Fruit fly (Drosophila melanogaster) whole organism, embryonic: ENCODE data around the gene unc-45.

Experiments used
- Aef1 ChIP-seq: fragments of 200-800 bp; sonication (Bioruptor generic); IDR thresholded peaks from 3 replicates; pipeline ENCODE4 v1.3.6; 2022; ENCODE audit warnings: missing biosample characterization, missing genetic modification characterization
- C15 ChIP-seq: fragments of 200-800 bp; sonication (Bioruptor generic); IDR thresholded peaks from 3 replicates; pipeline ENCODE4 v1.3.6; 2022; ENCODE audit warnings: missing biosample characterization, missing genetic modification characterization
- CG11456 ChIP-seq: fragments of 200-800 bp; sonication (Bioruptor generic); IDR thresholded peaks from 3 replicates; pipeline ENCODE4 v1.3.6; 2022; ENCODE audit warnings: missing biosample characterization, missing genetic modification characterization
- CG12659 ChIP-seq: fragments of 200-800 bp; sonication (Bioruptor generic); optimal IDR thresholded peaks from 3 replicates; lab custom pipeline; 2017; ENCODE audit warnings: mild to moderate bottlenecking, missing biosample characterization, missing genetic modification reagents, missing genetic modification characterization
- CG1603 ChIP-seq: fragments of 200-800 bp; sonication (Bioruptor generic); optimal IDR thresholded peaks from 2 replicates; lab custom pipeline; 2019; ENCODE audit warnings: missing biosample characterization, mild to moderate bottlenecking, missing genetic modification characterization, moderate library complexity
- CG16815 ChIP-seq: fragments of 200-800 bp; sonication (Bioruptor generic); optimal IDR thresholded peaks from 3 replicates; lab custom pipeline; 2017; ENCODE audit warnings: missing biosample characterization, mild to moderate bottlenecking, missing genetic modification characterization
- CG16863 ChIP-seq: fragments of 200-800 bp; sonication (Bioruptor generic); optimal IDR thresholded peaks from 3 replicates; lab custom pipeline; 2016; ENCODE audit warnings: missing biosample characterization, missing genetic modification characterization
- CG18262 ChIP-seq: fragments of 200-800 bp; optimal IDR thresholded peaks from 3 replicates; lab custom pipeline; 2019; ENCODE audit warnings: missing biosample characterization, mild to moderate bottlenecking, missing genetic modification characterization, moderate library complexity
- CG18476 ChIP-seq: fragments of 200-800 bp; sonication (Bioruptor generic); optimal IDR thresholded peaks from 2 replicates; lab custom pipeline; 2016; ENCODE audit warnings: missing biosample characterization, mild to moderate bottlenecking, missing genetic modification characterization
- CG18599 ChIP-seq: fragments of 200-800 bp; sonication (Bioruptor generic); optimal IDR thresholded peaks from 3 replicates; lab custom pipeline; 2017; ENCODE audit warnings: missing biosample characterization, missing genetic modification characterization, mild to moderate bottlenecking, moderate library complexity, missing genetic modification reagents
- CG2120 ChIP-seq: fragments of 200-800 bp; sonication (Bioruptor generic); optimal IDR thresholded peaks from 3 replicates; lab custom pipeline; 2016; ENCODE audit warnings: missing biosample characterization, missing genetic modification characterization
- CG2678 ChIP-seq: fragments of 200-800 bp; sonication (Bioruptor generic); optimal IDR thresholded peaks from 3 replicates; lab custom pipeline; 2019; ENCODE audit warnings: missing biosample characterization, mild to moderate bottlenecking, missing genetic modification characterization, moderate library complexity
- CG32772 ChIP-seq: fragments of 200-800 bp; sonication (Bioruptor generic); IDR thresholded peaks from 2 replicates; pipeline ENCODE4 v1.3.6; 2022; ENCODE audit warnings: missing biosample characterization, missing genetic modification characterization
- CG3838 ChIP-seq: fragments of 200-800 bp; sonication (Bioruptor generic); optimal IDR thresholded peaks from 3 replicates; lab custom pipeline; 2016; ENCODE audit warnings: missing biosample characterization, missing genetic modification characterization
- CG4404 ChIP-seq: fragments of 200-800 bp; sonication (Bioruptor generic); IDR thresholded peaks from 2 replicates; pipeline ENCODE4 v1.3.6; 2022; ENCODE audit warnings: missing biosample characterization, missing genetic modification characterization
- CG4617 ChIP-seq: fragments of 200-800 bp; sonication (Bioruptor generic); optimal IDR thresholded peaks from 3 replicates; lab custom pipeline; 2016; ENCODE audit warnings: missing biosample characterization, missing genetic modification characterization, borderline replicate concordance
- CG6654 ChIP-seq: fragments of 200-800 bp; sonication (Bioruptor generic); optimal IDR thresholded peaks from 2 replicates; lab custom pipeline; 2017; ENCODE audit warnings: missing biosample characterization, mild to moderate bottlenecking, missing genetic modification characterization
- CG6765 ChIP-seq: fragments of 200-800 bp; sonication (Bioruptor generic); optimal IDR thresholded peaks from 3 replicates; lab custom pipeline; 2017; ENCODE audit warnings: missing biosample characterization, mild to moderate bottlenecking, missing genetic modification characterization
- CG7556 ChIP-seq: fragments of 200-800 bp; sonication (Bioruptor generic); optimal IDR thresholded peaks from 2 replicates; lab custom pipeline; 2017; ENCODE audit warnings: missing biosample characterization, mild to moderate bottlenecking, missing genetic modification characterization
- CG7786 ChIP-seq: fragments of 200-800 bp; sonication (Bioruptor generic); optimal IDR thresholded peaks from 2 replicates; lab custom pipeline; 2016; ENCODE audit warnings: missing biosample characterization, missing genetic modification characterization
- CG7839 ChIP-seq: fragments of 200-800 bp; sonication (Bioruptor generic); optimal IDR thresholded peaks from 3 replicates; lab custom pipeline; 2018; ENCODE audit warnings: missing biosample characterization, mild to moderate bottlenecking, missing genetic modification characterization, moderate library complexity
- CG8765 ChIP-seq: fragments of 200-800 bp; sonication (Bioruptor generic); IDR thresholded peaks from 2 replicates; pipeline ENCODE4 v1.3.6; 2022; ENCODE audit warnings: missing biosample characterization, missing genetic modification characterization
- Oli ChIP-seq: fragments of 200-800 bp; sonication (Bioruptor generic); optimal IDR thresholded peaks from 2 replicates; lab custom pipeline; 2018; ENCODE audit warnings: missing biosample characterization, mild to moderate bottlenecking, missing genetic modification characterization, moderate library complexity
- Ptx1 ChIP-seq: fragments of 200-800 bp; sonication (Bioruptor generic); IDR thresholded peaks from 2 replicates; pipeline ENCODE4 v1.3.6; 2022; ENCODE audit warnings: missing biosample characterization, missing genetic modification characterization
- Xbp1 ChIP-seq: fragments of 200-800 bp; sonication (Bioruptor generic); optimal IDR thresholded peaks from 3 replicates; lab custom pipeline; 2016; ENCODE audit warnings: missing biosample characterization, mild to moderate bottlenecking, missing genetic modification characterization
- ara ChIP-seq: fragments of 200-800 bp; sonication (Bioruptor generic); IDR thresholded peaks from 2 replicates; pipeline ENCODE4 v1.3.6; 2022; ENCODE audit warnings: missing biosample characterization, missing genetic modification characterization
- cato ChIP-seq: fragments of 200-800 bp; sonication (Bioruptor generic); optimal IDR thresholded peaks from 2 replicates; lab custom pipeline; 2016; ENCODE audit warnings: missing biosample characterization, missing genetic modification characterization, borderline replicate concordance
- chm ChIP-seq: fragments of 200-800 bp; sonication (Bioruptor generic); IDR thresholded peaks from 2 replicates; pipeline ENCODE4 v1.3.6; 2022; ENCODE audit warnings: missing biosample characterization, missing genetic modification characterization
- danr ChIP-seq: fragments of 200-800 bp; sonication (Bioruptor generic); IDR thresholded peaks from 2 replicates; pipeline ENCODE4 v1.3.6; 2022; ENCODE audit warnings: missing biosample characterization, missing genetic modification characterization
- gcm ChIP-seq: fragments of 200-800 bp; sonication (Bioruptor generic); optimal IDR thresholded peaks from 2 replicates; lab custom pipeline; 2019; ENCODE audit warnings: missing biosample characterization, mild to moderate bottlenecking, missing genetic modification characterization, moderate library complexity
- gem ChIP-seq: fragments of 200-800 bp; sonication (Bioruptor generic); optimal IDR thresholded peaks from 2 replicates; lab custom pipeline; 2019; ENCODE audit warnings: missing biosample characterization, mild to moderate bottlenecking, missing genetic modification characterization, moderate library complexity
- gsb-n ChIP-seq: fragments of 200-800 bp; sonication (Bioruptor generic); optimal IDR thresholded peaks from 3 replicates; lab custom pipeline; 2018; ENCODE audit warnings: missing biosample characterization, mild to moderate bottlenecking, missing genetic modification characterization
- hkb ChIP-seq, 2 experiments: fragments of 200-800 bp in 1 of 2; fragments of >200 bp in 1 of 2; sonication (Bioruptor generic) in 1 of 2; IDR thresholded peaks in 1 of 2; optimal IDR thresholded peaks in 1 of 2; 2 replicates each; pipeline versions ENCODE4 v1.3.6 to Lab custom; 2017 to 2022; ENCODE audit warnings: missing biosample characterization in 1 of 2, missing genetic modification characterization in 1 of 2
- kni ChIP-seq: fragments of 200-800 bp; sonication (Bioruptor generic); optimal IDR thresholded peaks from 3 replicates; lab custom pipeline; 2017; ENCODE audit warnings: mild to moderate bottlenecking, missing biosample characterization, missing genetic modification reagents, missing genetic modification characterization
- nerfin-2 ChIP-seq: fragments of 200-800 bp; sonication (Bioruptor generic); IDR thresholded peaks from 2 replicates; pipeline ENCODE4 v1.3.6; 2022; ENCODE audit warnings: missing biosample characterization, missing genetic modification characterization; ENCODE audit not compliant: partially characterized antibody
- pfk ChIP-seq: fragments of 200-800 bp; sonication (Bioruptor generic); optimal IDR thresholded peaks from 2 replicates; lab custom pipeline; 2018; ENCODE audit warnings: missing biosample characterization, mild to moderate bottlenecking, missing genetic modification characterization, moderate library complexity
- phol ChIP-seq: fragments of 200-800 bp; sonication (Bioruptor generic); optimal IDR thresholded peaks from 3 replicates; lab custom pipeline; 2018; ENCODE audit warnings: missing biosample characterization, mild to moderate bottlenecking, missing genetic modification characterization, moderate library complexity
- pzg ChIP-seq: fragments of 200-800 bp; sonication (Bioruptor generic); optimal IDR thresholded peaks from 3 replicates; lab custom pipeline; 2018; ENCODE audit warnings: missing biosample characterization, mild to moderate bottlenecking, missing genetic modification characterization, moderate library complexity
- row ChIP-seq: fragments of 200-800 bp; sonication (Bioruptor generic); IDR thresholded peaks from 3 replicates; pipeline ENCODE4 v1.3.6; 2022; ENCODE audit warnings: missing biosample characterization, missing genetic modification characterization
- salm ChIP-seq: fragments of 200-800 bp; sonication (Bioruptor generic); optimal IDR thresholded peaks from 2 replicates; lab custom pipeline; 2018; ENCODE audit warnings: missing biosample characterization, mild to moderate bottlenecking, missing genetic modification characterization
- sens ChIP-seq: fragments of 200-800 bp; sonication (Bioruptor generic); peaks from one replicate; lab custom pipeline; 2016; ENCODE audit warnings: missing biosample characterization, missing genetic modification characterization
- sisA ChIP-seq: fragments of 200-800 bp; sonication (Bioruptor generic); IDR thresholded peaks from 2 replicates; pipeline ENCODE4 v1.3.6; 2022; ENCODE audit warnings: missing biosample characterization, missing genetic modification characterization
- slbo ChIP-seq: fragments of 200-800 bp; sonication (Bioruptor generic); IDR thresholded peaks from 2 replicates; pipeline ENCODE4 v1.3.6; 2022; ENCODE audit warnings: missing biosample characterization, missing genetic modification characterization
- ssp ChIP-seq: fragments of 200-800 bp; sonication (Bioruptor generic); IDR thresholded peaks from 2 replicates; pipeline ENCODE4 v1.3.6; 2022; ENCODE audit warnings: missing biosample characterization, missing genetic modification characterization

The unc-45 gene

DNA sequence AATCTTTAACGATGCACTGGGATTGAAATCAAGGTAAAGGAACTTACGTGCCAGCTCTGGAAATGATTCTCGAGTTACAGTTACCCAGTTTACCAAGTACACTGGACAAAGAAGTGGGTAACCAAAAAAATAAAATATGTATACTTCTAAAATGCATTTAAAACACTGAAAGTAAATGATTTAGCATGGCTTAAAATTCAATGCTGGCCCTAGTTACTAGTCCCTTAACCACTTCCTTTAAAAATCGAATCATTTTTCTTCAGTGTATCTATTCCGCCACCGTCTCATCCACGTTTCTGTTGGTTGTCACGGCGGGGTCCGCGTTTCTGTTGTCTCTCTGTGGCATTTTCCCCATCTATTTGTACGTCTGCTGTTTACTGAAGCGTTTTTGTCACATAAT, 39.5 kb downstream of the unc-45 start (continued):
- TF ChIP-seq CG6654 (GFP tag; lab: Kevin White, UChicago) (no peak), ara (GFP tag; lab: Robert Waterston, UW) (peak; percentile 60), row (GFP tag; lab: Robert Waterston, UW) (peak; percentile 54; the same call in 1 of the 3 replicates), CG12659 (GFP tag; lab: Kevin White, UChicago) (peak; percentile 2), phol (tag; lab: Kevin White, UChicago) (no peak), gsb-n (tag; lab: Kevin White, UChicago) (no peak), CG1603 (tag; lab: Kevin White, UChicago) (peak; percentile 36), pzg (GFP tag; lab: Kevin White, UChicago) (no peak), CG4617 (GFP tag; lab: Kevin White, UChicago) (no peak), salm (tag; lab: Kevin White, UChicago) (no peak), Oli (tag; lab: Kevin White, UChicago) (peak; percentile 40), chm (GFP tag; lab: Robert Waterston, UW) (no peak), kni (GFP tag; lab: Kevin White, UChicago) (no peak), CG16815 (peak; percentile 37), cato (GFP tag; lab: Kevin White, UChicago) (no peak), CG7786 (peak; percentile 4), CG18599 (peak; percentile 73), C15 (GFP tag; lab: Robert Waterston, UW) (no peak), CG4404 (GFP tag; lab: Robert Waterston, UW) (peak; percentile 10; the same call in 1 of the 2 replicates), pfk (GFP tag; lab: Kevin White, UChicago) (no peak), gem (peak; percentile 57), danr (GFP tag; lab: Robert Waterston, UW) (no peak), CG2120 (GFP tag; lab: Kevin White, UChicago) (peak; percentile 63), CG16863 (GFP tag; lab: Kevin White, UChicago) (no peak), CG2678 (tag; lab: Kevin White, UChicago) (peak; percentile 52), sens (peak; percentile 86), CG8765 (no peak), Ptx1 (GFP tag; lab: Robert Waterston, UW) (0 out of 2 replicates have a peak, but pooled peaks have one; percentile 46), ssp (GFP tag; lab: Robert Waterston, UW) (no peak), CG18476 (GFP tag; lab: Kevin White, UChicago) (no peak), CG7839 (tag; lab: Kevin White, UChicago) (peak; percentile 56), nerfin-2 (GFP tag; lab: Robert Waterston, UW) (no peak), CG32772 (GFP tag; lab: Robert Waterston, UW) (no peak), CG7556 (GFP tag; lab: Kevin White, UChicago) (peak; percentile 34), gcm (GFP tag; lab: Kevin White, UChicago) (no peak), CG18262 (tag; lab: Kevin White, UChicago) (no peak), CG6765 (GFP tag; lab: Kevin White, UChicago) (no peak), sisA (peak; percentile 50), CG3838 (GFP tag; lab: Kevin White, UChicago) (no peak), hkb (optimal IDR thresholded peaks at IDR 0.05; lab: Kevin White, UChicago) (no peak), hkb (GFP tag; IDR thresholded peaks at IDR 0.05; lab: Robert Waterston, UW) (no peak), slbo (peak; percentile 59), Xbp1 (GFP tag; lab: Kevin White, UChicago) (peak; percentile 25), CG11456 (GFP tag; lab: Robert Waterston, UW) (0 out of 3 replicates have a peak, but pooled peaks have one; percentile 59), Aef1 (peak; percentile 30; the same call in 2 of the 3 replicates)
